In the genomic region with DNA sequence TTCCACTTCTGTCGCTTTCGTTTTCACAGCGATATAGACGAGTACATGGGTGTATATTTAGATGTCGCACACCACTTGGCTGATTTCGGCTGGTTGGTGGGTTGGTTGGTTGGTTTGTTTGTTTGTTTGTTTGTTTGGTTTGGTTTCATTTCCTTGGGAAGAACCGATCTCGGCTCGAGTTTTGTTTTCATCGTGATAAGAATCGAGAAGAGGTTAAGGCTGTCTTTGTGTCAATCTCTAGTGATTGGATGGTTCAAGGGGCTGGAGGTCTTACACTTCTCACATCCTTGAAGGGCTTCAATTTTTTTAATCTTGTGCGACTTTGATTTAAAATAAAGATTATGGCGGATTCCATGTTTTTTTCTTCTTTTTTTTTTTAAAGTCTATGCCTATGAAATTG, we compare ENCODE assay signal across 3 fruit fly cellular contexts.
TF ChIP-seq lines count a peak whose summit lies in the region.

No protein-coding gene starts in this region.

- TF ChIP-seq CTCF in whole organism, embryonic (GFP tag; optimal IDR thresholded peaks at IDR 0.05; lab: Kevin White, UChicago) = no peak

TF ChIP-seq in whole organism, embryonic, 481 proteins besides CTCF, POLR2A, EP300 and RAD21:
- TF ChIP-seq bigmax (GFP tag; optimal IDR thresholded peaks at IDR 0.05; lab: Kevin White, UChicago) (no peak), kah (GFP tag; optimal IDR thresholded peaks at IDR 0.05; lab: Kevin White, UChicago) (peak; percentile 60)

TF ChIP-seq in whole organism, prepupa, 60 proteins besides CTCF, POLR2A, EP300 and RAD21:
- TF ChIP-seq Blimp-1 (GFP tag; optimal IDR thresholded peaks at IDR 0.05; lab: Kevin White, UChicago) (no peak), fkh (GFP tag; optimal IDR thresholded peaks at IDR 0.05; lab: Kevin White, UChicago) (peak; percentile 35), CG32006 (GFP tag; optimal IDR thresholded peaks at IDR 0.05; lab: Kevin White, UChicago) (no peak), CG6854 (GFP tag; optimal IDR thresholded peaks at IDR 0.05; lab: Kevin White, UChicago) (no peak), Hr4 (GFP tag; optimal IDR thresholded peaks at IDR 0.05; lab: Kevin White, UChicago) (no peak), Hr39 (GFP tag; optimal IDR thresholded peaks at IDR 0.05; lab: Kevin White, UChicago) (no peak), acj6 (GFP tag; optimal IDR thresholded peaks at IDR 0.05; lab: Kevin White, UChicago) (no peak), vri (GFP tag; optimal IDR thresholded peaks at IDR 0.05; lab: Kevin White, UChicago) (no peak), CG9139 (GFP tag; optimal IDR thresholded peaks at IDR 0.05; lab: Kevin White, UChicago) (no peak), svp (GFP tag; lab: Kevin White, UChicago) (peak; percentile 56), CG11762 (GFP tag; optimal IDR thresholded peaks at IDR 0.05; lab: Kevin White, UChicago; ENCODE audit: insufficient read depth) (no peak)

TF ChIP-seq in whole organism, wandering third instar larva, 38 proteins besides CTCF, POLR2A, EP300 and RAD21:
- TF ChIP-seq Dfd (GFP tag; optimal IDR thresholded peaks at IDR 0.05; lab: Kevin White, UChicago) (no peak), fru (GFP tag; optimal IDR thresholded peaks at IDR 0.05; lab: Kevin White, UChicago) (no peak), Rel (GFP tag; optimal IDR thresholded peaks at IDR 0.05; lab: Kevin White, UChicago) (no peak), Rel (tag; optimal IDR thresholded peaks at IDR 0.05; lab: Kevin White, UChicago) (peak; percentile 78)
